Worm (Caenorhabditis elegans): Measurements from ENCODE around the gene rsp-5.

The rsp-5 gene

DNA sequence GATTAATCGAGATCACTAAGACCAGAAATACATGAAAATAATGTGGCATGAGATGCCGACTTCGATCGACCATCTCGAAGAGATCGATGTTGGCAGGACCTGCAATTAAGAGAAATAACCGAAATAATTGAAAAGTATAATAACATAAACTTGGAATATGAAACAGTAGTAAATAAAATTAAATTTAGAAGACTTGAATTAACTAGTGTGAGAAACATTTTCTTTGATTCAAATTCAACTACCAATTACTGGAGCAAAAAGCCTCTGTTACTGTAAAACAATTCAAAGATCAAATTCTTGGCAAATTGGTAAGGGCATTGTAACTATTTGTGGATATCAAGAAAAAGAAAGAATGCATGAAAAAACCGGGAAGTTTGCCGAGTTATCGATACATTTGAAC is 23.9 kb downstream of the rsp-5 start, which contains the start of gene R05G9R.1:
Gene R05G9R.1 (minus strand): TSS at position 101 of the 400 bp plus-strand sequence.
- TF ChIP-seq hlh-6 (tag; optimal IDR thresholded peaks at IDR 0.05) (no peak), pha-2 (tag; optimal IDR thresholded peaks at IDR 0.05) (no peak), ceh-45 (GFP tag; IDR thresholded peaks at IDR 0.05) (no peak), pros-1 (tag; optimal IDR thresholded peaks at IDR 0.05) (no peak), hlh-15 (tag; optimal IDR thresholded peaks at IDR 0.05) (no peak), C38D4.7 (GFP tag; optimal IDR thresholded peaks at IDR 0.05) (no peak), pat-9 (tag; optimal IDR thresholded peaks at IDR 0.05) (no peak), dmd-4 (tag; optimal IDR thresholded peaks at IDR 0.05; ENCODE audit: borderline replicate concordance) (no peak), tbx-7 (tag; optimal IDR thresholded peaks at IDR 0.05) (no peak), hlh-8 (tag; optimal IDR thresholded peaks at IDR 0.05) (no peak), ceh-9 (tag; optimal IDR thresholded peaks at IDR 0.05) (no peak)

- TF ChIP-seq syd-9 (tag; optimal IDR thresholded peaks at IDR 0.05) (no peak), dve-1 (tag; optimal IDR thresholded peaks at IDR 0.05) (no peak), fkh-6 (tag; optimal IDR thresholded peaks at IDR 0.05) (no peak), elt-2 (tag; optimal IDR thresholded peaks at IDR 0.05) (no peak), ceh-48 (tag; optimal IDR thresholded peaks at IDR 0.05) (no peak)
Measured at ce11 chrII:6516276-6516675, 26.3 kb downstream of the rsp-5 start, which contains the start of gene C56E6.7. Gene C56E6.7, plus strand, starts transcription at chrII:6516576.

ce11 chrII:6519703-6520102 is 29.7 kb downstream of the rsp-5 start:
- no peak for TF ChIP-seq hlh-6 (tag; optimal IDR thresholded peaks at IDR 0.05)
- no peak for TF ChIP-seq ama-1 (optimal IDR thresholded peaks at IDR 0.05)
- TF ChIP-seq gmeb-2 (tag; optimal IDR thresholded peaks at IDR 0.05) = no peak
- TF ChIP-seq pax-1 (tag; optimal IDR thresholded peaks at IDR 0.05) = no peak
- no peak for TF ChIP-seq T23F11.4 (GFP tag; optimal IDR thresholded peaks at IDR 0.05)

DNA sequence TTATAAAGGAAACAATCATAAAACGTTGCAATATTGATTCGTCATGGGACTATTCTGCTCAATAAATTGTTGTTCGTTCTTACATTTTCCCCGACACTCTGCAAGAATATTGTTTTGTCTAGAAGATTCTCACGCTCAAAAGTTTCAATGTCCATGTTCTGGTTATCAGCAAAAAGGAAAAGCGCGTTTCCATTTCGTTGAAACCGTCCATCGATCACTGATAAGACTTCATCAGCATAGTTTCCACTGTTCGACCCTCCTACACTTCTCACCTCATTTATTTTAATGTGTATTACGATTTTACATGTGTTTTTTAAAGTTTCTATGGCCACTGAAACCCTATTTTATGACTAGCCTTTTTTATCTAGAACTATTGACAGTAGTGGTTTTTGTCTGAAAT is 30.1 kb downstream of the rsp-5 start:
- no peak for TF ChIP-seq K02D7.2 (tag; optimal IDR thresholded peaks at IDR 0.05)
- TF ChIP-seq unc-86 (tag; optimal IDR thresholded peaks at IDR 0.05) = no peak
- TF ChIP-seq pag-3 (tag; optimal IDR thresholded peaks at IDR 0.05; ENCODE audit: borderline replicate concordance) = no peak
- no peak for TF ChIP-seq C38D4.7 (GFP tag; optimal IDR thresholded peaks at IDR 0.05)
- no peak for TF ChIP-seq ceh-19 (GFP tag; optimal IDR thresholded peaks at IDR 0.05)
- TF ChIP-seq ceh-6 (GFP tag; optimal IDR thresholded peaks at IDR 0.05) = no peak
- no peak for TF ChIP-seq F13H6.1 (tag; optimal IDR thresholded peaks at IDR 0.05)
- no peak for TF ChIP-seq pax-1 (tag; optimal IDR thresholded peaks at IDR 0.05)
- TF ChIP-seq ref-2 (tag; optimal IDR thresholded peaks at IDR 0.05) = no peak
- TF ChIP-seq ceh-48 (tag; optimal IDR thresholded peaks at IDR 0.05) = no peak
- TF ChIP-seq fkh-10 (GFP tag; optimal IDR thresholded peaks at IDR 0.05) = no peak
- TF ChIP-seq hlh-8 (tag; optimal IDR thresholded peaks at IDR 0.05) = no peak
- TF ChIP-seq eyg-1 (tag; optimal IDR thresholded peaks at IDR 0.05) = no peak
- TF ChIP-seq pat-9 (tag; optimal IDR thresholded peaks at IDR 0.05) = no peak
- no peak for TF ChIP-seq ceh-45 (GFP tag; IDR thresholded peaks at IDR 0.05)

- TF ChIP-seq sdc-2 (tag; optimal IDR thresholded peaks at IDR 0.05) (no peak), ceh-30 (tag; optimal IDR thresholded peaks at IDR 0.05) (no peak), eyg-1 (tag; optimal IDR thresholded peaks at IDR 0.05) (no peak)
Measured at ce11 chrII:6521316-6521715, 31.4 kb downstream of the rsp-5 start, which contains the start of gene toe-2. Gene toe-2, minus strand, starts transcription at chrII:6521385.

DNA sequence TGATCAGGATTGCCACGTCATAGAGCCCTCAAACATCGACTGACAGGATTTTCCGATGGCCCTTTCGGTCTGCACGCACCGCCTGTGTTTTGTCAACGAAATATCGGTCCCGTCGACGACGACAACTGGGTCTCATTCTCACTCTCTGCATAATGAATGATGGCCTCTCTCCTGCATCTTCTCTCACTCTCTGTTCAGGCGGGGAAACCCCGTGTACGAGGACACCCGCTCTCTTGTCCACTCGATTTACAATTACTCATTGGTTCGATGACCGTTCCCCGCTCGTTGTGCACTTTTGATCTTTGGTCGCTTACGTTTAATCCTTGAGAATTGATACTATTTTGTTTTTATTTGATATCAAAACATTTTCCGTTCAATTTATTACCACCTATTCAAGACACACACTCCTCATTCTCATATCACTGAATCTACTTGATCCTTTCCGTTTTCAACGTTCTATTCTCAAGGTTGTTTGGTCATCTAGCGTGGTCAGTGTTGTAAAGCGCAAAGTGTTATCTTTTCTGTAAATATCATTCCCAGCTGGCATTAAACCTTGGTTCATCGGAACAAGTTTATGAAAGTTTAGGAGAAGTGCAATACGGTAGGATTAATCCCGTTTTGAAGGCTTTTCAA is 32.8 kb downstream of the rsp-5 start:
- TF ChIP-seq ceh-24 (tag; optimal IDR thresholded peaks at IDR 0.05) = no peak
- peak; percentile 39 for TF ChIP-seq ref-2 (tag; optimal IDR thresholded peaks at IDR 0.05)
- no peak for TF ChIP-seq madf-2 (tag; optimal IDR thresholded peaks at IDR 0.05)
- no peak for TF ChIP-seq ceh-30 (tag; optimal IDR thresholded peaks at IDR 0.05)
- no peak for TF ChIP-seq ceh-9 (tag; optimal IDR thresholded peaks at IDR 0.05)
- TF ChIP-seq ceh-34 (tag; optimal IDR thresholded peaks at IDR 0.05) = peak; percentile 32
- TF ChIP-seq tbx-2 (tag; optimal IDR thresholded peaks at IDR 0.05) = peak; percentile 72
- no peak for TF ChIP-seq elt-2 (tag; optimal IDR thresholded peaks at IDR 0.05)
- peak; percentile 18 for TF ChIP-seq rnt-1 (tag; optimal IDR thresholded peaks at IDR 0.05)
- TF ChIP-seq nfya-1 (tag; optimal IDR thresholded peaks at IDR 0.05) = peak; percentile 21
- TF ChIP-seq ets-4 (tag; optimal IDR thresholded peaks at IDR 0.05) = no peak
- TF ChIP-seq F13H6.1 (tag; optimal IDR thresholded peaks at IDR 0.05) = no peak
- no peak for TF ChIP-seq Y22D7AL.16 (tag; optimal IDR thresholded peaks at IDR 0.05)
- TF ChIP-seq unc-55 (GFP tag; optimal IDR thresholded peaks at IDR 0.05) = peak; percentile 74
- TF ChIP-seq eyg-1 (tag; optimal IDR thresholded peaks at IDR 0.05) = no peak
- TF ChIP-seq hlh-8 (tag; optimal IDR thresholded peaks at IDR 0.05) = peak; percentile 1
- peak; percentile 57 for TF ChIP-seq ceh-31 (tag; optimal IDR thresholded peaks at IDR 0.05)
- peak; percentile 30 for TF ChIP-seq sdc-2 (tag; optimal IDR thresholded peaks at IDR 0.05)

Data from whole organism, late embryonic.